Fruit fly (Drosophila melanogaster): ENCODE results near the gene Slc25A46a.

DNA sequence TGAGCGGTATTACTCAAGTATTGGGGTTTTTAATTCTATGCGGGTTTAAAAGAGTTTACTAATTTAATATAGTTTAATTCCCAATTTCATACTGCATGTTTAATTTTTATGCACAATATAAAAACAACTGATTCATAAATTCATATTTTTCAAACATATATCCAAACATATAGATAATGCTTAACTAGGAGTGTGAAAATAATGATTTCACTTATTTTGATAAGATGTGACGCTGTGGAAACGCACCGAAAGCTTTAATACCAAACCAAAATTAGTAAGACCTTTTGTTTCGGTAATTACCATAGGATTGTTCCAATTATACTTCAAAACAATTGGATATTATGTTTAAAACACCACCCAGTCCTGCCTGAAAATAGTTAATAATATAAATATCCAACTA lies at the start of gene Slc25A46a:
- TF ChIP-seq OdsH (GFP tag; optimal IDR thresholded peaks at IDR 0.05) (no peak), Dfd (GFP tag; optimal IDR thresholded peaks at IDR 0.05) (no peak), dmrt93B (GFP tag; optimal IDR thresholded peaks at IDR 0.05) (no peak), ey (GFP tag; optimal IDR thresholded peaks at IDR 0.05) (no peak), usp (GFP tag; optimal IDR thresholded peaks at IDR 0.05) (no peak), lola (GFP tag; optimal IDR thresholded peaks at IDR 0.05) (no peak), pan (optimal IDR thresholded peaks at IDR 0.05) (no peak), Rel (GFP tag; optimal IDR thresholded peaks at IDR 0.05) (no peak), Rel (tag; optimal IDR thresholded peaks at IDR 0.05) (no peak), Hr78 (GFP tag; optimal IDR thresholded peaks at IDR 0.05) (no peak)

All from whole organism, wandering third instar larva.